Fruit fly (Drosophila melanogaster): ENCODE data around the gene Myo61F.
A peak's percentile ranks its signal among the peaks of the same experiment; 100 is the strongest.

The Myo61F gene

DNA sequence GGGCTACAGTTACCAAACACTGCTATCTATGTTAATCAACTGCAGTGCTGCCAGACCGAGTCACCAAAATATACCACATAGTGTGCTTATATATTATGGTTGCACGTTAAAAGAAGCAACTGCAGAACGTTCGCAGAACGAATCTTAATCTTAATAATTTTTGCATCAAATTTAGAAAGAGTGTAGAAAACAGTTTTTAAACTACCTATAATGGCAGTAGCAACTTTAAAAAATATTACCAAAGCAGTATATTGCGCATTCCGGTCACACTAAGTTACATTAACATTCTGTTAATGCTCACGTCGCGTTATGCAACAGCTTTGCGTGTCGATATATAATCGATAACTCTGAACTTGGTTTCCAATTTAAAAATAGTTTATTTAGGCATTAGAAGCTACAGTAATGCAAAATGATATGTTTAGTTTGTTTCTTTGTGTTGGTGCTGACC lies 23.9 kb downstream of the Myo61F start, which contains the start of gene indra (continued):
- TF ChIP-seq CG6272 (GFP tag; IDR thresholded peaks at IDR 0.05) (no peak), CG30020 (tag; optimal IDR thresholded peaks at IDR 0.05) (peak; percentile 59), CG43689 (GFP tag; IDR thresholded peaks at IDR 0.05) (no peak), CG4404 (GFP tag; IDR thresholded peaks at IDR 0.05) (no peak), CG3163 (GFP tag; optimal IDR thresholded peaks at IDR 0.05) (peak; percentile 17), CHES-1-like (GFP tag; optimal IDR thresholded peaks at IDR 0.05) (peak; percentile 74), sob (GFP tag; IDR thresholded peaks at IDR 0.05) (0 out of 2 replicates have a peak, but pooled peaks have one; percentile 33), wdn (GFP tag; IDR thresholded peaks at IDR 0.05) (no peak), CG17568 (GFP tag; optimal IDR thresholded peaks at IDR 0.05) (no peak), CG11456 (GFP tag; IDR thresholded peaks at IDR 0.05) (no peak), CkIIα-i1 (GFP tag; IDR thresholded peaks at IDR 0.05) (no peak), so (GFP tag; IDR thresholded peaks at IDR 0.05) (no peak), mld (GFP tag; IDR thresholded peaks at IDR 0.05; ENCODE audit: partially characterized antibody) (0 out of 3 replicates have a peak, but pooled peaks have one; percentile 53), CG12219 (GFP tag; optimal IDR thresholded peaks at IDR 0.05) (no peak), Nf-YA (GFP tag; IDR thresholded peaks at IDR 0.05) (no peak), CG10274 (GFP tag; optimal IDR thresholded peaks at IDR 0.05) (peak; percentile 7), CG17328 (GFP tag; IDR thresholded peaks at IDR 0.05) (peak; percentile 55), lbe (GFP tag; optimal IDR thresholded peaks at IDR 0.05) (no peak), her (GFP tag; optimal IDR thresholded peaks at IDR 0.05) (peak; percentile 8), repo (GFP tag; optimal IDR thresholded peaks at IDR 0.05) (peak; percentile 12), CG15479 (GFP tag; optimal IDR thresholded peaks at IDR 0.05) (peak; percentile 39), pnt (GFP tag; optimal IDR thresholded peaks at IDR 0.05) (peak; percentile 42), HLH4C (GFP tag; IDR thresholded peaks at IDR 0.05; ENCODE audit: partially characterized antibody) (peak; percentile 46; the same call in 2 of the 3 replicates), CG8924 (tag; optimal IDR thresholded peaks at IDR 0.05) (peak; percentile 55), CG8944 (GFP tag; optimal IDR thresholded peaks at IDR 0.05) (peak; percentile 56), CG14965 (GFP tag; optimal IDR thresholded peaks at IDR 0.05; ENCODE audit: borderline replicate concordance) (no peak), CG10654 (GFP tag; optimal IDR thresholded peaks at IDR 0.05) (peak; percentile 48), CG7786 (GFP tag; optimal IDR thresholded peaks at IDR 0.05) (peak; percentile 74), CG1792 (GFP tag; optimal IDR thresholded peaks at IDR 0.05) (peak; percentile 62), Deaf1 (tag; optimal IDR thresholded peaks at IDR 0.05) (no peak), eyg (GFP tag; optimal IDR thresholded peaks at IDR 0.05) (peak; percentile 14), bsh (GFP tag; optimal IDR thresholded peaks at IDR 0.05) (peak in 1 of 2 experiments; percentile 39), Fer1 (GFP tag; optimal IDR thresholded peaks at IDR 0.05) (peak; percentile 44), stc (GFP tag; IDR thresholded peaks at IDR 0.05) (no peak), cas (GFP tag; IDR thresholded peaks at IDR 0.05) (peak; percentile 56; the same call in 1 of the 2 replicates), CG4617 (GFP tag; optimal IDR thresholded peaks at IDR 0.05; ENCODE audit: borderline replicate concordance) (peak; percentile 78), chm (GFP tag; IDR thresholded peaks at IDR 0.05) (0 out of 2 replicates have a peak, but pooled peaks have one; percentile 29), Eip74EF (GFP tag; optimal IDR thresholded peaks at IDR 0.05) (no peak), gsb (GFP tag; IDR thresholded peaks at IDR 0.05) (no peak), ems (GFP tag; optimal IDR thresholded peaks at IDR 0.05) (peak; percentile 63), Bteb2 (GFP tag; optimal IDR thresholded peaks at IDR 0.05) (peak; percentile 61), lov (optimal IDR thresholded peaks at IDR 0.05) (no peak), lov (GFP tag; IDR thresholded peaks at IDR 0.05) (no peak), CG32772 (GFP tag; IDR thresholded peaks at IDR 0.05) (peak; percentile 51; the same call in 1 of the 2 replicates), hbn (GFP tag; IDR thresholded peaks at IDR 0.05; ENCODE audit: partially characterized antibody) (peak; percentile 50; the same call in 1 of the 2 replicates), CG13624 (GFP tag; optimal IDR thresholded peaks at IDR 0.05) (peak; percentile 76), Adf1 (GFP tag; IDR thresholded peaks at IDR 0.05) (no peak), CG16815 (GFP tag; optimal IDR thresholded peaks at IDR 0.05) (peak; percentile 9), CG13123 (GFP tag; optimal IDR thresholded peaks at IDR 0.05) (peak; percentile 27), CG18599 (GFP tag; optimal IDR thresholded peaks at IDR 0.05) (peak; percentile 61), CG3407 (GFP tag; optimal IDR thresholded peaks at IDR 0.05) (no peak)

All from whole organism, embryonic.